Fruit fly (Drosophila melanogaster): ENCODE data around the gene RpL28.
A peak's percentile ranks its signal among the peaks of the same experiment; 100 is the strongest.

RpL28 gene

DNA sequence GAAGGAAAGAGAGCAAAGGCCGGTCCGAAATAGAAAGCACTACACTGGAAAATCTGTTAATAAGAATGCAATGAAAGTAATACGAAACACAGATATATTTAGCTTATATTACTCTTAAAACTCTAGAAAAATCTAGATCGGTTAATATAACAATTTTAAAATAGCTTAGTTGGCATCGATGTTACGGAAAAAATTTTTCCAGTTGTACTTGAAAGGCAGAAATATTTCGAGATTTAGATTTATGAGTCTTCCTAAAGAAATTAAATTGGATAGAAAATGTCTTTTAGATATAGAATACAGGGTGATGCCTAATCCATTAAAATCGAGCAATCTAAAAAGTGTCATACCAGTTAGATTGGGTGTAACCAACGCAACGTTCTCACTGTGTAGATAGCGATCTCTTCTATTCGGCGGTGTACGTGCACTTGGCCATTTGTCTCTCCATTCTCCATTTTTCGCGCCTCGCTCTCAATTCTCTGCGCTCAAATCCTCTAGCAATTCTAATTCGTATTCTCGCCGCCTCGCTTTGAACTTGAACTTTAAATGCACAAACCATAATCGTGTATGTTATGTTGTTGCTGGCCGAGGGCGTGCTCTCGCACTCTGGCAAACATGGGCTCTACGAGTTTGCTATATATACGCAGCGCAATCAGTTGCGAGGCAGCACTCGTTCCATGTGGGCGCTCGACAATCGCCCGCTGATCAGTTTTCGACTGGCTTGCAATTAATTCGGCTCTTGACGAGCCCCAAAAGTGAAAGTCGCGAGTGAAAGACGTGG, 27.4 kb upstream of the RpL28 start:
- TF ChIP-seq CG9139 (GFP tag; optimal IDR thresholded peaks at IDR 0.05), result peak; percentile 8
- TF ChIP-seq CG16779 (tag; optimal IDR thresholded peaks at IDR 0.05), result peak; percentile 63
- TF ChIP-seq CG31627 (GFP tag; optimal IDR thresholded peaks at IDR 0.05), result peak; percentile 36
- TF ChIP-seq esn (GFP tag; optimal IDR thresholded peaks at IDR 0.05), result peak; percentile 39
- peak; percentile 94 for TF ChIP-seq CG6276 (GFP tag; optimal IDR thresholded peaks at IDR 0.05)
- no peak for TF ChIP-seq fd85E (GFP tag; optimal IDR thresholded peaks at IDR 0.05)
- TF ChIP-seq salr (GFP tag; optimal IDR thresholded peaks at IDR 0.05), result peak in 1 of 2 experiments; percentile 99
- peak; percentile 69 for TF ChIP-seq CG6808 (GFP tag; optimal IDR thresholded peaks at IDR 0.05)
- TF ChIP-seq CG34406 (GFP tag; optimal IDR thresholded peaks at IDR 0.05), result peak; percentile 45
- TF ChIP-seq Hr38 (GFP tag; optimal IDR thresholded peaks at IDR 0.05), result no peak
- TF ChIP-seq Lpt (GFP tag; optimal IDR thresholded peaks at IDR 0.05), result peak; percentile 94
- TF ChIP-seq CG1621 (tag; optimal IDR thresholded peaks at IDR 0.05), result peak; percentile 16
- peak; percentile 84 for TF ChIP-seq CG3919 (GFP tag; optimal IDR thresholded peaks at IDR 0.05)
- TF ChIP-seq pdm3 (GFP tag; optimal IDR thresholded peaks at IDR 0.05), result peak; percentile 87
- peak; percentile 96 for TF ChIP-seq Hr4 (GFP tag; optimal IDR thresholded peaks at IDR 0.05)
- peak; percentile 77 for TF ChIP-seq eg (GFP tag; IDR thresholded peaks at IDR 0.05)
- peak; percentile 86 for TF ChIP-seq Gug (GFP tag; IDR thresholded peaks at IDR 0.05)
- peak; percentile 59 for TF ChIP-seq CG10669 (GFP tag; optimal IDR thresholded peaks at IDR 0.05)
- peak; percentile 68 for TF ChIP-seq Ets96B (tag; optimal IDR thresholded peaks at IDR 0.05)
- no peak for TF ChIP-seq Sox102F (GFP tag; optimal IDR thresholded peaks at IDR 0.05)
- TF ChIP-seq acj6 (GFP tag; optimal IDR thresholded peaks at IDR 0.05), result peak; percentile 86
- peak; percentile 41 for TF ChIP-seq lz (GFP tag; optimal IDR thresholded peaks at IDR 0.05)
- TF ChIP-seq CG7368 (GFP tag; optimal IDR thresholded peaks at IDR 0.05), result peak; percentile 65
- peak; percentile 48; the same call in 2 of the 3 replicates for TF ChIP-seq CG6163 (GFP tag; IDR thresholded peaks at IDR 0.05)
- TF ChIP-seq Sox14 (GFP tag; optimal IDR thresholded peaks at IDR 0.05), result peak; percentile 91
- TF ChIP-seq CG8632 (GFP tag; optimal IDR thresholded peaks at IDR 0.05), result peak; percentile 60
- peak; percentile 87 for TF ChIP-seq CG15336 (GFP tag; IDR thresholded peaks at IDR 0.05)
- peak; percentile 38 for TF ChIP-seq cyc (GFP tag; optimal IDR thresholded peaks at IDR 0.05)
- peak; percentile 81 for TF ChIP-seq CG11294 (GFP tag; IDR thresholded peaks at IDR 0.05)
- TF ChIP-seq Smox (GFP tag; optimal IDR thresholded peaks at IDR 0.05), result peak; percentile 33
- TF ChIP-seq Sox15 (GFP tag; optimal IDR thresholded peaks at IDR 0.05), result peak; percentile 38
- TF ChIP-seq CG6854 (GFP tag; optimal IDR thresholded peaks at IDR 0.05), result no peak
- TF ChIP-seq Blimp-1 (GFP tag; optimal IDR thresholded peaks at IDR 0.05), result peak; percentile 43
- TF ChIP-seq Eip75B (GFP tag; optimal IDR thresholded peaks at IDR 0.05), result peak; percentile 70
- TF ChIP-seq CG10631 (GFP tag; optimal IDR thresholded peaks at IDR 0.05), result peak; percentile 90
- TF ChIP-seq Ets21C (GFP tag; optimal IDR thresholded peaks at IDR 0.05), result no peak
- TF ChIP-seq topi (GFP tag; optimal IDR thresholded peaks at IDR 0.05), result peak; percentile 17
- peak; percentile 79 for TF ChIP-seq fd59A (GFP tag; optimal IDR thresholded peaks at IDR 0.05)
- peak; percentile 95 for TF ChIP-seq Eip78C (GFP tag)
- no peak for TF ChIP-seq CG11902 (GFP tag; optimal IDR thresholded peaks at IDR 0.05)
- TF ChIP-seq vri (GFP tag; optimal IDR thresholded peaks at IDR 0.05), result peak; percentile 10
- peak; percentile 63 for TF ChIP-seq CG3032 (tag; optimal IDR thresholded peaks at IDR 0.05)
- peak; percentile 98 for TF ChIP-seq CG32006 (GFP tag; optimal IDR thresholded peaks at IDR 0.05)
- TF ChIP-seq dsx (GFP tag; optimal IDR thresholded peaks at IDR 0.05; ENCODE audit: poor library complexity, severe bottlenecking), result peak; percentile 28
- peak; percentile 83 for TF ChIP-seq CG11762 (GFP tag; optimal IDR thresholded peaks at IDR 0.05; ENCODE audit: insufficient read depth)
- peak; percentile 40 for TF ChIP-seq Hr39 (GFP tag; optimal IDR thresholded peaks at IDR 0.05)
- peak; percentile 90 for TF ChIP-seq achi (GFP tag; optimal IDR thresholded peaks at IDR 0.05)
- TF ChIP-seq CG6792 (GFP tag; optimal IDR thresholded peaks at IDR 0.05), result peak; percentile 69
- no peak for TF ChIP-seq CG8319 (GFP tag; optimal IDR thresholded peaks at IDR 0.05)
- peak; percentile 33 to 50 for TF ChIP-seq ss (GFP tag; optimal IDR thresholded peaks at IDR 0.05)
